Worm (Caenorhabditis elegans): ENCODE results near the gene srh-4.

- TF ChIP-seq pes-1 (GFP tag; IDR thresholded peaks at IDR 0.05) = no peak
- no peak for TF ChIP-seq ama-1 (optimal IDR thresholded peaks at IDR 0.05)
- no peak for TF ChIP-seq tbx-11 (GFP tag; IDR thresholded peaks at IDR 0.05)
- no peak for TF ChIP-seq sea-1 (GFP tag; conservative IDR thresholded peaks at IDR 0.05)
- TF ChIP-seq ceh-36 (tag; optimal IDR thresholded peaks at IDR 0.05) = no peak
- TF ChIP-seq ceh-13 (GFP tag; optimal IDR thresholded peaks at IDR 0.05) = no peak
Observed at ce11 chrV:3963715-3964114, 46.6 kb upstream of the srh-4 start, which contains the start of gene cyp-34A7.

All from whole organism, early embryonic.